Worm (Caenorhabditis elegans): Measurements from ENCODE around the gene W01B6.4.

ce11 chrIV:10078003-10078402 lies 2.7 kb downstream of the W01B6.4 start:
- no peak for TF ChIP-seq nhr-102 (tag; optimal IDR thresholded peaks at IDR 0.05)
- TF ChIP-seq nhr-28 (tag; optimal IDR thresholded peaks at IDR 0.05) = no peak
- no peak for TF ChIP-seq nhr-48 (tag; optimal IDR thresholded peaks at IDR 0.05)
